Worm (Caenorhabditis elegans) whole organism, early embryonic: ENCODE results near the gene col-91.

Experiments used
- ama-1 ChIP-seq: fragments of 150-350 bp; optimal IDR thresholded peaks from 2 replicates; lab custom pipeline; 2014
- ceh-13 ChIP-seq: fragments of 200-800 bp; sonication (Bioruptor generic); optimal IDR thresholded peaks from 2 replicates; lab custom pipeline; 2018; ENCODE audit warnings: mild to moderate bottlenecking, missing genetic modification characterization, missing compliant biosample characterization
- ets-7 ChIP-seq: sonication (generic microtip); optimal IDR thresholded peaks from 2 replicates; lab custom pipeline; 2016; ENCODE audit warnings: missing genotype, missing genetic modification characterization, missing compliant biosample characterization
- flt-1 ChIP-seq: fragments of 200-800 bp; sonication (Bioruptor generic); IDR thresholded peaks from 2 replicates; pipeline ENCODE4 v1.3.6; 2022; ENCODE audit warnings: missing genetic modification characterization, missing compliant biosample characterization
- hmbx-1 ChIP-seq: sonication (generic microtip); optimal IDR thresholded peaks from 2 replicates; lab custom pipeline; 2016; ENCODE audit warnings: mild to moderate bottlenecking, missing genetic modification characterization, missing compliant biosample characterization
- hnd-1 ChIP-seq: sonication (generic microtip); optimal IDR thresholded peaks from 2 replicates; lab custom pipeline; 2016; ENCODE audit warnings: missing genetic modification characterization, missing compliant biosample characterization
- tbx-11 ChIP-seq: fragments of 200-800 bp; sonication (Bioruptor generic); IDR thresholded peaks from 2 replicates; pipeline ENCODE4 v1.3.6; 2022; ENCODE audit warnings: missing genetic modification characterization, missing compliant biosample characterization

- TF ChIP-seq hnd-1 (tag; lab: Kevin White, UChicago) (no peak), ceh-13 (GFP tag; lab: Kevin White, UChicago) (no peak), hmbx-1 (tag; lab: Kevin White, UChicago) (no peak), ets-7 (tag; lab: Kevin White, UChicago) (no peak), flt-1 (GFP tag; lab: Robert Waterston, UW) (no peak), ama-1 (lab: Kevin White, UChicago) (no peak), tbx-11 (no peak)
Measured at ce11 chrIII:8239325-8239724, 24.1 kb downstream of the col-91 start, which contains the start of gene tsp-1.
